Fruit fly (Drosophila melanogaster) whole organism, embryonic: ENCODE data around the gene CG43339.

Experiments
- C15 ChIP-seq: fragments of 200-800 bp; sonication (Bioruptor generic); IDR thresholded peaks from 3 replicates; pipeline ENCODE4 v1.3.6; 2022; ENCODE audit warnings: missing biosample characterization, missing genetic modification characterization
- CG10274 ChIP-seq: fragments of 200-800 bp; sonication (Bioruptor generic); optimal IDR thresholded peaks from 3 replicates; lab custom pipeline; 2017; ENCODE audit warnings: missing biosample characterization, mild to moderate bottlenecking, missing genetic modification characterization
- CG10979 ChIP-seq: fragments of 200-800 bp; sonication (Bioruptor generic); optimal IDR thresholded peaks from 2 replicates; lab custom pipeline; 2018; ENCODE audit warnings: missing biosample characterization, mild to moderate bottlenecking, missing genetic modification characterization, moderate library complexity
- CG12236 ChIP-seq: fragments of 200-800 bp; sonication (Bioruptor generic); optimal IDR thresholded peaks from 2 replicates; lab custom pipeline; 2016; ENCODE audit warnings: missing biosample characterization, missing genetic modification characterization
- CG12659 ChIP-seq: fragments of 200-800 bp; sonication (Bioruptor generic); optimal IDR thresholded peaks from 3 replicates; lab custom pipeline; 2017; ENCODE audit warnings: mild to moderate bottlenecking, missing biosample characterization, missing genetic modification reagents, missing genetic modification characterization
- CG13775 ChIP-seq: fragments of 200-800 bp; sonication (Bioruptor generic); optimal IDR thresholded peaks from 3 replicates; lab custom pipeline; 2017; ENCODE audit warnings: missing biosample characterization, mild to moderate bottlenecking, missing genetic modification characterization
- CG14441 ChIP-seq: fragments of 200-800 bp; sonication (Bioruptor generic); IDR thresholded peaks from 2 replicates; pipeline ENCODE4 v1.3.6; 2022; ENCODE audit warnings: missing biosample characterization, missing genetic modification characterization
- CG1529 ChIP-seq: fragments of 200-800 bp; sonication (Bioruptor generic); optimal IDR thresholded peaks from 3 replicates; lab custom pipeline; 2018; ENCODE audit warnings: missing biosample characterization, missing genetic modification characterization
- CG16863 ChIP-seq: fragments of 200-800 bp; sonication (Bioruptor generic); optimal IDR thresholded peaks from 3 replicates; lab custom pipeline; 2016; ENCODE audit warnings: missing biosample characterization, missing genetic modification characterization
- CG1832 ChIP-seq: fragments of 200-800 bp; sonication (Bioruptor generic); optimal IDR thresholded peaks from 2 replicates; lab custom pipeline; 2017; ENCODE audit warnings: missing biosample characterization, mild to moderate bottlenecking, missing genetic modification characterization, inconsistent platforms
- CG3995 ChIP-seq: fragments of 200-800 bp; sonication (Bioruptor generic); optimal IDR thresholded peaks from 3 replicates; lab custom pipeline; 2016; ENCODE audit warnings: missing biosample characterization, missing genetic modification characterization
- CG4404 ChIP-seq: fragments of 200-800 bp; sonication (Bioruptor generic); IDR thresholded peaks from 2 replicates; pipeline ENCODE4 v1.3.6; 2022; ENCODE audit warnings: missing biosample characterization, missing genetic modification characterization
- CG5180 ChIP-seq: fragments of 200-800 bp; sonication (Bioruptor generic); optimal IDR thresholded peaks from 3 replicates; lab custom pipeline; 2017; ENCODE audit warnings: missing biosample characterization, missing genetic modification characterization, mild to moderate bottlenecking, moderate library complexity, missing genetic modification reagents
- CG6683 ChIP-seq: fragments of 200-800 bp; sonication (Bioruptor generic); optimal IDR thresholded peaks from 2 replicates; lab custom pipeline; 2017; ENCODE audit warnings: missing biosample characterization, mild to moderate bottlenecking, missing genetic modification characterization, missing genetic modification reagents
- CG6765 ChIP-seq: fragments of 200-800 bp; sonication (Bioruptor generic); optimal IDR thresholded peaks from 3 replicates; lab custom pipeline; 2017; ENCODE audit warnings: missing biosample characterization, mild to moderate bottlenecking, missing genetic modification characterization
- CG6791 ChIP-seq: fragments of 200-800 bp; sonication (Bioruptor generic); IDR thresholded peaks from 3 replicates; pipeline ENCODE4 v1.3.6; 2022; ENCODE audit warnings: missing biosample characterization, missing genetic modification characterization; ENCODE audit not compliant: partially characterized antibody
- CG7271 ChIP-seq: fragments of 200-800 bp; sonication (Bioruptor generic); optimal IDR thresholded peaks from 2 replicates; lab custom pipeline; 2018; ENCODE audit warnings: missing biosample characterization, mild to moderate bottlenecking, missing genetic modification characterization, moderate library complexity
- CG8290 ChIP-seq, 3 experiments: fragments of 200-800 bp; sonication (Bioruptor generic); optimal IDR thresholded peaks; 2 replicates each; lab custom pipeline; 2016 to 2019; ENCODE audit warnings: missing biosample characterization in 3 of 3, missing genetic modification characterization in 3 of 3, mild to moderate bottlenecking in 2 of 3, moderate library complexity in 1 of 3
- Dad ChIP-seq: fragments of 200-800 bp; sonication (Bioruptor generic); optimal IDR thresholded peaks from 3 replicates; lab custom pipeline; 2016; ENCODE audit warnings: missing biosample characterization, missing genetic modification characterization
- Drgx ChIP-seq: fragments of 200-800 bp; sonication (Bioruptor generic); IDR thresholded peaks from 2 replicates; pipeline ENCODE4 v1.3.6; 2022; ENCODE audit warnings: missing biosample characterization, missing genetic modification characterization
- Ets65A ChIP-seq: fragments of 200-800 bp; sonication (Bioruptor generic); peaks from one replicate; lab custom pipeline; 2016; ENCODE audit warnings: missing biosample characterization, missing genetic modification characterization
- Hsf ChIP-seq: fragments of 200-800 bp; sonication (Bioruptor generic); optimal IDR thresholded peaks from 3 replicates; lab custom pipeline; 2016; ENCODE audit warnings: missing biosample characterization, missing genetic modification characterization
- MBD-R2 ChIP-seq: fragments of 200-800 bp; sonication (Bioruptor generic); IDR thresholded peaks from 2 replicates; pipeline ENCODE4 v1.3.6; 2022; ENCODE audit warnings: missing biosample characterization, missing genetic modification characterization
- Med ChIP-seq: fragments of 200-800 bp; sonication (Bioruptor generic); peaks from one replicate; lab custom pipeline; 2016; ENCODE audit warnings: missing biosample characterization, missing genetic modification characterization, mild to moderate bottlenecking, inconsistent platforms, moderate library complexity
- Meics ChIP-seq: fragments of 200-800 bp; sonication (Bioruptor generic); optimal IDR thresholded peaks from 2 replicates; lab custom pipeline; 2017; ENCODE audit warnings: missing biosample characterization, mild to moderate bottlenecking, missing genetic modification characterization
- Nf-YB ChIP-seq: fragments of 200-800 bp; sonication (Bioruptor generic); optimal IDR thresholded peaks from 3 replicates; lab custom pipeline; 2019; ENCODE audit warnings: missing biosample characterization, mild to moderate bottlenecking, missing genetic modification characterization, moderate library complexity
- Optix ChIP-seq: fragments of 200-800 bp; sonication (Bioruptor generic); IDR thresholded peaks from 3 replicates; pipeline ENCODE4 v1.3.6; 2022; ENCODE audit warnings: missing biosample characterization, missing genetic modification characterization
- Sox100B ChIP-seq: fragments of 200-800 bp; sonication (Bioruptor generic); optimal IDR thresholded peaks from 3 replicates; lab custom pipeline; 2018; ENCODE audit warnings: missing biosample characterization, mild to moderate bottlenecking, missing genetic modification characterization
- TFAM ChIP-seq: fragments of 200-800 bp; sonication (Bioruptor generic); optimal IDR thresholded peaks from 2 replicates; lab custom pipeline; 2017; ENCODE audit warnings: missing biosample characterization, missing genetic modification characterization, inconsistent platforms
- Taf1 ChIP-seq: fragments of 200-800 bp; sonication (Bioruptor generic); IDR thresholded peaks from 2 replicates; pipeline ENCODE4 v1.3.6; 2022; ENCODE audit warnings: missing biosample characterization, missing genetic modification characterization
- YL-1 ChIP-seq: fragments of 200-800 bp; sonication (Bioruptor generic); optimal IDR thresholded peaks from 3 replicates; lab custom pipeline; 2017; ENCODE audit warnings: missing biosample characterization, mild to moderate bottlenecking, missing genetic modification characterization
- ab ChIP-seq: fragments of 200-800 bp; sonication (Bioruptor generic); optimal IDR thresholded peaks from 2 replicates; lab custom pipeline; 2016; ENCODE audit warnings: missing biosample characterization, missing genetic modification characterization
- abd-A ChIP-seq: fragments of 200-800 bp; sonication (Bioruptor generic); optimal IDR thresholded peaks from 3 replicates; lab custom pipeline; 2019; ENCODE audit warnings: missing biosample characterization, mild to moderate bottlenecking, missing genetic modification characterization, moderate library complexity
- ato ChIP-seq: fragments of 200-800 bp; sonication (Bioruptor generic); IDR thresholded peaks from 2 replicates; pipeline ENCODE4 v1.3.6; 2022; ENCODE audit warnings: missing biosample characterization, missing genetic modification characterization; ENCODE audit not compliant: partially characterized antibody
- bsh ChIP-seq, 2 experiments: fragments of 200-800 bp; sonication (Bioruptor generic); optimal IDR thresholded peaks; 2 replicates each; lab custom pipeline; 2017 to 2018; ENCODE audit warnings: mild to moderate bottlenecking in 2 of 2, missing biosample characterization in 2 of 2, missing genetic modification characterization in 2 of 2, moderate library complexity in 1 of 2
- corto ChIP-seq: fragments of 200-800 bp; sonication (Bioruptor generic); optimal IDR thresholded peaks from 2 replicates; lab custom pipeline; 2016; ENCODE audit warnings: missing biosample characterization, mild to moderate bottlenecking, missing genetic modification characterization, moderate library complexity
- eve ChIP-seq, 2 experiments: fragments of >200 bp; optimal IDR thresholded peaks; 2 replicates each; lab custom pipeline; 2017; ENCODE audit warnings: missing biosample characterization in 2 of 2, missing genetic modification characterization in 2 of 2
- fd102C ChIP-seq: fragments of 200-800 bp; sonication (Bioruptor generic); optimal IDR thresholded peaks from 2 replicates; lab custom pipeline; 2018; ENCODE audit warnings: missing biosample characterization, mild to moderate bottlenecking, missing genetic modification characterization, moderate library complexity
- fd64A ChIP-seq: fragments of 200-800 bp; sonication (Bioruptor generic); optimal IDR thresholded peaks from 3 replicates; lab custom pipeline; 2018; ENCODE audit warnings: missing biosample characterization, mild to moderate bottlenecking, missing genetic modification characterization
- gem ChIP-seq: fragments of 200-800 bp; sonication (Bioruptor generic); optimal IDR thresholded peaks from 2 replicates; lab custom pipeline; 2019; ENCODE audit warnings: missing biosample characterization, mild to moderate bottlenecking, missing genetic modification characterization, moderate library complexity
- kay ChIP-seq: fragments of 200-800 bp; sonication (Bioruptor generic); optimal IDR thresholded peaks from 2 replicates; lab custom pipeline; 2016; ENCODE audit warnings: missing biosample characterization, missing genetic modification characterization
- nom ChIP-seq: fragments of 200-800 bp; sonication (Bioruptor generic); optimal IDR thresholded peaks from 2 replicates; lab custom pipeline; 2017; ENCODE audit warnings: missing biosample characterization, missing genetic modification characterization, mild to moderate bottlenecking, moderate library complexity, missing genetic modification reagents
- pita ChIP-seq: fragments of 200-800 bp; sonication (Bioruptor generic); optimal IDR thresholded peaks from 2 replicates; lab custom pipeline; 2017; ENCODE audit warnings: missing biosample characterization, mild to moderate bottlenecking, missing genetic modification characterization
- pum ChIP-seq: fragments of 200-800 bp; sonication (Bioruptor generic); optimal IDR thresholded peaks from 2 replicates; lab custom pipeline; 2016; ENCODE audit warnings: missing biosample characterization, missing genetic modification characterization
- schlank ChIP-seq: fragments of 200-800 bp; sonication (Bioruptor generic); optimal IDR thresholded peaks from 2 replicates; lab custom pipeline; 2018; ENCODE audit warnings: missing biosample characterization, mild to moderate bottlenecking, missing genetic modification characterization
- sens ChIP-seq: fragments of 200-800 bp; sonication (Bioruptor generic); peaks from one replicate; lab custom pipeline; 2016; ENCODE audit warnings: missing biosample characterization, missing genetic modification characterization
- stc ChIP-seq: fragments of 200-800 bp; sonication (Bioruptor generic); IDR thresholded peaks from 2 replicates; pipeline ENCODE4 v1.3.6; 2022; ENCODE audit warnings: missing biosample characterization, missing genetic modification characterization
- twi ChIP-seq: fragments of 200-800 bp; optimal IDR thresholded peaks from 2 replicates; lab custom pipeline; 2019; ENCODE audit warnings: missing biosample characterization, mild to moderate bottlenecking, missing genetic modification characterization, moderate library complexity
- zf30C ChIP-seq: fragments of 200-800 bp; sonication (Bioruptor generic); optimal IDR thresholded peaks from 3 replicates; lab custom pipeline; 2018; ENCODE audit warnings: missing biosample characterization, mild to moderate bottlenecking, missing genetic modification characterization

Gene CG43339

dm6 chr2L:18664707-18665550 lies 8.2 kb downstream of the CG43339 start:
- TF ChIP-seq gem: no peak
- TF ChIP-seq CG10274 (GFP tag; lab: Kevin White, UChicago): no peak
- no peak for TF ChIP-seq CG12659 (GFP tag; lab: Kevin White, UChicago)
- peak; percentile 78 for TF ChIP-seq Ets65A (GFP tag; lab: Kevin White, UChicago)
- TF ChIP-seq pum (GFP tag; lab: Kevin White, UChicago): no peak
- 0 out of 3 replicates have a peak, but pooled peaks have one; percentile 17 for TF ChIP-seq Optix (GFP tag; lab: Robert Waterston, UW)
- peak; percentile 63 for TF ChIP-seq sens (GFP tag; lab: Kevin White, UChicago)
- TF ChIP-seq abd-A (tag; lab: Kevin White, UChicago): no peak
- TF ChIP-seq CG16863 (GFP tag; lab: Kevin White, UChicago): no peak
- TF ChIP-seq Taf1 (GFP tag; lab: Robert Waterston, UW): no peak
- peak; percentile 48 for TF ChIP-seq corto (GFP tag; lab: Kevin White, UChicago)
- no peak for TF ChIP-seq Meics (GFP tag; lab: Kevin White, UChicago)
- no peak for TF ChIP-seq YL-1 (GFP tag; lab: Kevin White, UChicago)
- TF ChIP-seq CG8290 (GFP tag; optimal IDR thresholded peaks at IDR 0.05; lab: Kevin White, UChicago): no peak
- no peak for TF ChIP-seq CG8290 (tag; optimal IDR thresholded peaks at IDR 0.05; lab: Kevin White, UChicago)
- TF ChIP-seq ato (GFP tag; lab: Robert Waterston, UW): no peak
- TF ChIP-seq CG4404 (GFP tag; lab: Robert Waterston, UW): no peak
- no peak for TF ChIP-seq TFAM
- TF ChIP-seq CG14441 (GFP tag; lab: Robert Waterston, UW): no peak
- no peak for TF ChIP-seq schlank (tag; lab: Kevin White, UChicago)
- no peak for TF ChIP-seq CG1832 (GFP tag; lab: Kevin White, UChicago)
- no peak for TF ChIP-seq kay
- TF ChIP-seq Med: no peak
- no peak for TF ChIP-seq CG3995 (GFP tag; lab: Kevin White, UChicago)
- peak; percentile 10 to 58 for TF ChIP-seq bsh (GFP tag; optimal IDR thresholded peaks at IDR 0.05; lab: Kevin White, UChicago)
- TF ChIP-seq CG12236 (GFP tag; lab: Kevin White, UChicago): no peak
- TF ChIP-seq MBD-R2 (GFP tag; lab: Robert Waterston, UW): no peak
- no peak for TF ChIP-seq zf30C (GFP tag; lab: Kevin White, UChicago)
- no peak for TF ChIP-seq C15 (GFP tag; lab: Robert Waterston, UW)
- no peak for TF ChIP-seq Dad (GFP tag; lab: Kevin White, UChicago)
- no peak for TF ChIP-seq CG1529 (GFP tag; lab: Kevin White, UChicago)
- TF ChIP-seq CG6791 (GFP tag; lab: Robert Waterston, UW): no peak
- no peak for TF ChIP-seq CG6683 (GFP tag; lab: Kevin White, UChicago)
- TF ChIP-seq pita (GFP tag; lab: Kevin White, UChicago): no peak
- TF ChIP-seq fd64A (GFP tag; lab: Kevin White, UChicago): no peak
- TF ChIP-seq eve (GFP tag; optimal IDR thresholded peaks at IDR 0.05; lab: Kevin White, UChicago): no peak
- no peak for TF ChIP-seq Nf-YB (GFP tag; lab: Kevin White, UChicago)
- TF ChIP-seq Hsf (GFP tag; lab: Kevin White, UChicago): no peak
- TF ChIP-seq fd102C (GFP tag; lab: Kevin White, UChicago): no peak
- peak; percentile 95 for TF ChIP-seq twi (tag; lab: Kevin White, UChicago)
- TF ChIP-seq stc (GFP tag; lab: Robert Waterston, UW): no peak
- TF ChIP-seq nom: peak; percentile 78
- TF ChIP-seq Drgx (GFP tag; lab: Robert Waterston, UW): peak; percentile 27; the same call in 1 of the 2 replicates
- TF ChIP-seq Sox100B (GFP tag; lab: Kevin White, UChicago): no peak
- TF ChIP-seq CG10979 (tag; lab: Kevin White, UChicago): no peak
- no peak for TF ChIP-seq CG5180 (GFP tag; lab: Kevin White, UChicago)
- no peak for TF ChIP-seq CG6765 (GFP tag; lab: Kevin White, UChicago)
- TF ChIP-seq CG13775: no peak
- no peak for TF ChIP-seq ab (GFP tag; lab: Kevin White, UChicago)
- no peak for TF ChIP-seq CG7271 (tag; lab: Kevin White, UChicago)
